Fruit fly (Drosophila melanogaster) whole organism, embryonic: ENCODE measurements around the gene ND-23.

Experiments used
- CG10543 ChIP-seq: fragments of 200-800 bp; sonication (Bioruptor generic); optimal IDR thresholded peaks from 3 replicates; lab custom pipeline; 2017; ENCODE audit warnings: missing biosample characterization, mild to moderate bottlenecking, missing genetic modification characterization, moderate library complexity
- CG10565 ChIP-seq: fragments of 200-800 bp; sonication (Bioruptor generic); optimal IDR thresholded peaks from 3 replicates; lab custom pipeline; 2016; ENCODE audit warnings: missing biosample characterization, mild to moderate bottlenecking, missing genetic modification characterization
- CG10979 ChIP-seq: fragments of 200-800 bp; sonication (Bioruptor generic); optimal IDR thresholded peaks from 2 replicates; lab custom pipeline; 2018; ENCODE audit warnings: missing biosample characterization, mild to moderate bottlenecking, missing genetic modification characterization, moderate library complexity
- CG12391 ChIP-seq: fragments of 200-800 bp; sonication (Bioruptor generic); optimal IDR thresholded peaks from 3 replicates; lab custom pipeline; 2018; ENCODE audit warnings: missing biosample characterization, mild to moderate bottlenecking, missing genetic modification characterization, moderate library complexity
- CG12659 ChIP-seq: fragments of 200-800 bp; sonication (Bioruptor generic); optimal IDR thresholded peaks from 3 replicates; lab custom pipeline; 2017; ENCODE audit warnings: mild to moderate bottlenecking, missing biosample characterization, missing genetic modification reagents, missing genetic modification characterization
- CG14710 ChIP-seq: fragments of 200-800 bp; sonication (Bioruptor generic); optimal IDR thresholded peaks from 3 replicates; lab custom pipeline; 2019; ENCODE audit warnings: missing biosample characterization, mild to moderate bottlenecking, missing genetic modification characterization, moderate library complexity
- CG14965 ChIP-seq: fragments of 200-800 bp; sonication (Bioruptor generic); optimal IDR thresholded peaks from 2 replicates; lab custom pipeline; 2016; ENCODE audit warnings: missing biosample characterization, missing genetic modification characterization, borderline replicate concordance
- CG2889 ChIP-seq: fragments of 200-800 bp; sonication (Bioruptor generic); IDR thresholded peaks from 3 replicates; pipeline ENCODE4 v1.3.6; 2022; ENCODE audit warnings: missing biosample characterization, missing genetic modification characterization
- CG30020 ChIP-seq: fragments of 200-800 bp; optimal IDR thresholded peaks from 2 replicates; lab custom pipeline; 2019; ENCODE audit warnings: missing biosample characterization, mild to moderate bottlenecking, missing genetic modification characterization, moderate library complexity
- CG30431 ChIP-seq: fragments of 200-800 bp; sonication (Bioruptor generic); optimal IDR thresholded peaks from 2 replicates; lab custom pipeline; 2017; ENCODE audit warnings: missing biosample characterization, missing genetic modification characterization
- CG32767 ChIP-seq: fragments of 200-800 bp; sonication (Bioruptor generic); IDR thresholded peaks from 2 replicates; pipeline ENCODE4 v1.3.6; 2022; ENCODE audit warnings: missing biosample characterization, missing genetic modification characterization
- CG32772 ChIP-seq: fragments of 200-800 bp; sonication (Bioruptor generic); IDR thresholded peaks from 2 replicates; pipeline ENCODE4 v1.3.6; 2022; ENCODE audit warnings: missing biosample characterization, missing genetic modification characterization
- CG3847 ChIP-seq: fragments of 200-800 bp; sonication (Bioruptor generic); IDR thresholded peaks from 2 replicates; pipeline ENCODE4 v1.3.6; 2022; ENCODE audit warnings: missing biosample characterization, missing genetic modification characterization
- CG4617 ChIP-seq: fragments of 200-800 bp; sonication (Bioruptor generic); optimal IDR thresholded peaks from 3 replicates; lab custom pipeline; 2016; ENCODE audit warnings: missing biosample characterization, missing genetic modification characterization, borderline replicate concordance
- CG4820 ChIP-seq: fragments of 200-800 bp; sonication (Bioruptor generic); optimal IDR thresholded peaks from 3 replicates; lab custom pipeline; 2016; ENCODE audit warnings: missing biosample characterization, missing genetic modification characterization
- CG6813 ChIP-seq: fragments of 200-800 bp; sonication (Bioruptor generic); optimal IDR thresholded peaks from 2 replicates; lab custom pipeline; 2017; ENCODE audit warnings: missing biosample characterization, missing genetic modification characterization, mild to moderate bottlenecking, moderate library complexity, missing genetic modification reagents
- CG8924 ChIP-seq: fragments of 200-800 bp; optimal IDR thresholded peaks from 3 replicates; lab custom pipeline; 2019; ENCODE audit warnings: missing biosample characterization, mild to moderate bottlenecking, missing genetic modification characterization, moderate library complexity
- CG9797 ChIP-seq: fragments of 200-800 bp; sonication (Bioruptor generic); optimal IDR thresholded peaks from 3 replicates; lab custom pipeline; 2018; ENCODE audit warnings: missing biosample characterization, mild to moderate bottlenecking, missing genetic modification characterization
- CHES-1-like ChIP-seq: fragments of 200-800 bp; sonication (Bioruptor generic); optimal IDR thresholded peaks from 2 replicates; lab custom pipeline; 2016; ENCODE audit warnings: missing biosample characterization, missing genetic modification characterization
- D19B ChIP-seq: fragments of 200-800 bp; sonication (Bioruptor generic); optimal IDR thresholded peaks from 2 replicates; lab custom pipeline; 2017; ENCODE audit warnings: missing biosample characterization, mild to moderate bottlenecking, missing genetic modification characterization
- HHEX ChIP-seq: fragments of 200-800 bp; sonication (Bioruptor generic); optimal IDR thresholded peaks from 3 replicates; lab custom pipeline; 2017; ENCODE audit warnings: missing biosample characterization, mild to moderate bottlenecking, missing genetic modification characterization, missing genetic modification reagents
- HmgZ ChIP-seq: fragments of 200-800 bp; sonication (Bioruptor generic); optimal IDR thresholded peaks from 2 replicates; lab custom pipeline; 2018; ENCODE audit warnings: missing biosample characterization, mild to moderate bottlenecking, missing genetic modification characterization
- Hmr ChIP-seq: fragments of 200-800 bp; sonication (Bioruptor generic); optimal IDR thresholded peaks from 3 replicates; lab custom pipeline; 2017; ENCODE audit warnings: mild to moderate bottlenecking, missing biosample characterization, missing genetic modification reagents, missing genetic modification characterization
- Hmx ChIP-seq: fragments of 200-800 bp; sonication (Bioruptor generic); optimal IDR thresholded peaks from 2 replicates; lab custom pipeline; 2016; ENCODE audit warnings: missing biosample characterization, missing genetic modification characterization
- Hsf ChIP-seq: fragments of 200-800 bp; sonication (Bioruptor generic); optimal IDR thresholded peaks from 3 replicates; lab custom pipeline; 2016; ENCODE audit warnings: missing biosample characterization, missing genetic modification characterization
- Jarid2 ChIP-seq: fragments of 200-800 bp; sonication (Bioruptor generic); optimal IDR thresholded peaks from 3 replicates; lab custom pipeline; 2017; ENCODE audit warnings: mild to moderate bottlenecking, missing biosample characterization, missing genetic modification reagents, missing genetic modification characterization
- Max ChIP-seq: fragments of 200-800 bp; sonication (Bioruptor generic); optimal IDR thresholded peaks from 2 replicates; lab custom pipeline; 2016; ENCODE audit warnings: missing biosample characterization, mild to moderate bottlenecking, missing genetic modification characterization
- Pdp1 ChIP-seq, 2 experiments: fragments of 200-800 bp; sonication (Bioruptor generic); optimal IDR thresholded peaks; 3 replicates each; lab custom pipeline; 2016; ENCODE audit warnings: missing biosample characterization in 2 of 2, missing genetic modification characterization in 2 of 2, mild to moderate bottlenecking in 1 of 2, moderate library complexity in 1 of 2
- Sin3A ChIP-seq: fragments of >200 bp; optimal IDR thresholded peaks from 2 replicates; lab custom pipeline; 2018
- Stat92E ChIP-seq, 3 experiments: fragments of >200 bp in 2 of 3; fragments of 200-800 bp in 1 of 3; sonication (Bioruptor generic) in 1 of 3; optimal IDR thresholded peaks; 2 replicates each; lab custom pipeline; 2017 to 2019; ENCODE audit warnings: missing biosample characterization in 3 of 3, missing genetic modification characterization in 3 of 3, mild to moderate bottlenecking in 1 of 3, moderate library complexity in 1 of 3
- Vsx1 ChIP-seq: fragments of 200-800 bp; sonication (Bioruptor generic); optimal IDR thresholded peaks from 2 replicates; lab custom pipeline; 2017; ENCODE audit warnings: missing biosample characterization, mild to moderate bottlenecking, missing genetic modification characterization, missing genetic modification reagents
- ap ChIP-seq: fragments of 200-800 bp; sonication (Bioruptor generic); IDR thresholded peaks from 2 replicates; pipeline ENCODE4 v1.3.6; 2022; ENCODE audit warnings: missing biosample characterization, missing genetic modification characterization
- bab2 ChIP-seq: fragments of 200-800 bp; sonication (Bioruptor generic); optimal IDR thresholded peaks from 2 replicates; lab custom pipeline; 2016; ENCODE audit warnings: missing biosample characterization, missing genetic modification characterization
- btn ChIP-seq: fragments of 200-800 bp; sonication (Bioruptor generic); optimal IDR thresholded peaks from 2 replicates; lab custom pipeline; 2016; ENCODE audit warnings: missing biosample characterization, missing genetic modification characterization
- dimm ChIP-seq: fragments of 200-800 bp; sonication (Bioruptor generic); IDR thresholded peaks from 2 replicates; pipeline ENCODE4 v1.3.6; 2022; ENCODE audit warnings: missing biosample characterization, missing genetic modification characterization
- dpn ChIP-seq, 2 experiments: fragments of 200-800 bp; sonication (Bioruptor generic); optimal IDR thresholded peaks; 3 replicates each; lab custom pipeline; 2016; ENCODE audit warnings: missing biosample characterization in 2 of 2, missing genetic modification characterization in 2 of 2
- en ChIP-seq: fragments of 200-800 bp; sonication (Bioruptor generic); optimal IDR thresholded peaks from 2 replicates; lab custom pipeline; 2016; ENCODE audit warnings: missing biosample characterization, missing genetic modification characterization
- eve ChIP-seq, 2 experiments: fragments of >200 bp; optimal IDR thresholded peaks; 2 replicates each; lab custom pipeline; 2017; ENCODE audit warnings: missing biosample characterization in 2 of 2, missing genetic modification characterization in 2 of 2
- gsb-n ChIP-seq: fragments of 200-800 bp; sonication (Bioruptor generic); optimal IDR thresholded peaks from 3 replicates; lab custom pipeline; 2018; ENCODE audit warnings: missing biosample characterization, mild to moderate bottlenecking, missing genetic modification characterization
- insv ChIP-seq, 2 experiments: fragments of 200-800 bp; sonication (Bioruptor generic); optimal IDR thresholded peaks; 3 replicates each; lab custom pipeline; 2016 to 2018; ENCODE audit warnings: missing biosample characterization in 2 of 2, missing genetic modification characterization in 2 of 2
- kah ChIP-seq: fragments of 200-800 bp; sonication (Bioruptor generic); optimal IDR thresholded peaks from 2 replicates; lab custom pipeline; 2018; ENCODE audit warnings: missing biosample characterization, mild to moderate bottlenecking, missing genetic modification characterization
- lola ChIP-seq, 3 experiments: fragments of >200 bp in 2 of 3; fragments of 200-800 bp in 1 of 3; sonication (Bioruptor generic) in 1 of 3; optimal IDR thresholded peaks; 2 replicates each; lab custom pipeline; 2017 to 2019; ENCODE audit warnings: missing biosample characterization in 3 of 3, missing genetic modification characterization in 3 of 3, mild to moderate bottlenecking in 1 of 3, moderate library complexity in 1 of 3
- phol ChIP-seq: fragments of 200-800 bp; sonication (Bioruptor generic); optimal IDR thresholded peaks from 3 replicates; lab custom pipeline; 2018; ENCODE audit warnings: missing biosample characterization, mild to moderate bottlenecking, missing genetic modification characterization, moderate library complexity
- schlank ChIP-seq: fragments of 200-800 bp; sonication (Bioruptor generic); optimal IDR thresholded peaks from 2 replicates; lab custom pipeline; 2018; ENCODE audit warnings: missing biosample characterization, mild to moderate bottlenecking, missing genetic modification characterization
- sd ChIP-seq: fragments of 200-800 bp; sonication (Bioruptor generic); optimal IDR thresholded peaks from 3 replicates; lab custom pipeline; 2018; ENCODE audit warnings: missing biosample characterization, mild to moderate bottlenecking, missing genetic modification characterization, moderate library complexity
- sob ChIP-seq: fragments of 200-800 bp; sonication (Bioruptor generic); IDR thresholded peaks from 2 replicates; pipeline ENCODE4 v1.3.6; 2022; ENCODE audit warnings: missing biosample characterization, missing genetic modification characterization
- stc ChIP-seq: fragments of 200-800 bp; sonication (Bioruptor generic); IDR thresholded peaks from 2 replicates; pipeline ENCODE4 v1.3.6; 2022; ENCODE audit warnings: missing biosample characterization, missing genetic modification characterization
- stwl ChIP-seq: fragments of 200-800 bp; sonication (Bioruptor generic); optimal IDR thresholded peaks from 3 replicates; lab custom pipeline; 2018; ENCODE audit warnings: missing biosample characterization, mild to moderate bottlenecking, missing genetic modification characterization, moderate library complexity
- tgo ChIP-seq: fragments of 200-800 bp; sonication (Bioruptor generic); IDR thresholded peaks from 3 replicates; pipeline ENCODE4 v1.3.6; 2022; ENCODE audit warnings: missing biosample characterization, missing genetic modification characterization
- vvl ChIP-seq: fragments of 200-800 bp; sonication (Bioruptor generic); IDR thresholded peaks from 2 replicates; pipeline ENCODE4 v1.3.6; 2022; ENCODE audit warnings: missing biosample characterization, missing genetic modification characterization

ND-23 gene

dm6 chr3R:15857189-15857767 is 20.4 kb upstream of the ND-23 start, which contains the start of gene Hmt-1:
TSS of gene Hmt-1 (minus strand) at chr3R:15857470.
- TF ChIP-seq schlank (tag; lab: Kevin White, UChicago) (no peak), CHES-1-like (peak; percentile 3), D19B (GFP tag; lab: Kevin White, UChicago) (no peak), sd (tag; lab: Kevin White, UChicago) (no peak), Vsx1 (GFP tag; lab: Kevin White, UChicago) (no peak), CG12659 (GFP tag; lab: Kevin White, UChicago) (peak; percentile 54), CG10979 (tag; lab: Kevin White, UChicago) (peak; percentile 32), CG8924 (tag; lab: Kevin White, UChicago) (peak; percentile 15), HHEX (GFP tag; lab: Kevin White, UChicago) (no peak), eve (GFP tag; optimal IDR thresholded peaks at IDR 0.05; lab: Kevin White, UChicago) (no peak), bab2 (GFP tag; lab: Kevin White, UChicago) (no peak), Sin3A (lab: Kevin White, UChicago) (peak; percentile 85), CG9797 (peak; percentile 92), CG12391 (peak; percentile 64), phol (tag; lab: Kevin White, UChicago) (peak; percentile 57), CG6813 (GFP tag; lab: Kevin White, UChicago) (no peak), CG4820 (GFP tag; lab: Kevin White, UChicago) (no peak), HmgZ (tag; lab: Kevin White, UChicago) (peak; percentile 42), CG30431 (no peak), CG4617 (peak; percentile 30), tgo (GFP tag; lab: Robert Waterston, UW) (no peak), Hsf (GFP tag; lab: Kevin White, UChicago) (peak; percentile 25), dimm (no peak), lola (GFP tag; optimal IDR thresholded peaks at IDR 0.05; lab: Kevin White, UChicago) (no peak), CG30020 (tag; lab: Kevin White, UChicago) (no peak), dpn (GFP tag; optimal IDR thresholded peaks at IDR 0.05; lab: Kevin White, UChicago) (no peak), CG32767 (GFP tag; lab: Robert Waterston, UW) (no peak), CG14710 (tag; lab: Kevin White, UChicago) (peak; percentile 80), Jarid2 (peak; percentile 51), Stat92E (GFP tag; optimal IDR thresholded peaks at IDR 0.05; lab: Kevin White, UChicago) (peak in 1 of 3 experiments; percentile 29), btn (GFP tag; lab: Kevin White, UChicago) (no peak), sob (GFP tag; lab: Robert Waterston, UW) (0 out of 2 replicates have a peak, but pooled peaks have one; percentile 20), vvl (GFP tag; lab: Robert Waterston, UW) (peak; percentile 81), ap (no peak), CG10565 (no peak), stc (GFP tag; lab: Robert Waterston, UW) (no peak), CG10543 (GFP tag; lab: Kevin White, UChicago) (no peak), insv (GFP tag; optimal IDR thresholded peaks at IDR 0.05; lab: Kevin White, UChicago) (peak; percentile 95 to 99), CG2889 (GFP tag; lab: Robert Waterston, UW) (no peak), CG3847 (GFP tag; lab: Robert Waterston, UW) (no peak; the same call in 1 of the 2 replicates), en (GFP tag; lab: Kevin White, UChicago) (no peak), kah (GFP tag; lab: Kevin White, UChicago) (no peak), stwl (tag; lab: Kevin White, UChicago) (peak; percentile 52), gsb-n (tag; lab: Kevin White, UChicago) (peak; percentile 40), Max (peak; percentile 1), CG14965 (GFP tag; lab: Kevin White, UChicago) (no peak), CG32772 (no peak), Pdp1 (GFP tag; optimal IDR thresholded peaks at IDR 0.05; lab: Kevin White, UChicago) (peak in 1 of 2 experiments; percentile 93), Hmr (peak; percentile 8), Hmx (GFP tag; lab: Kevin White, UChicago) (no peak)
